Fruit fly (Drosophila melanogaster) S2 (cell line): ENCODE data around the gene CAH16.

Experiments used
- CG8478 ChIP-seq: fragments of >200 bp; optimal IDR thresholded peaks from 2 replicates; lab custom pipeline; 2018
- CTCF ChIP-seq, 2 experiments: fragments of >200 bp; optimal IDR thresholded peaks; 2 replicates each; lab custom pipeline; 2018

The CAH16 gene

DNA sequence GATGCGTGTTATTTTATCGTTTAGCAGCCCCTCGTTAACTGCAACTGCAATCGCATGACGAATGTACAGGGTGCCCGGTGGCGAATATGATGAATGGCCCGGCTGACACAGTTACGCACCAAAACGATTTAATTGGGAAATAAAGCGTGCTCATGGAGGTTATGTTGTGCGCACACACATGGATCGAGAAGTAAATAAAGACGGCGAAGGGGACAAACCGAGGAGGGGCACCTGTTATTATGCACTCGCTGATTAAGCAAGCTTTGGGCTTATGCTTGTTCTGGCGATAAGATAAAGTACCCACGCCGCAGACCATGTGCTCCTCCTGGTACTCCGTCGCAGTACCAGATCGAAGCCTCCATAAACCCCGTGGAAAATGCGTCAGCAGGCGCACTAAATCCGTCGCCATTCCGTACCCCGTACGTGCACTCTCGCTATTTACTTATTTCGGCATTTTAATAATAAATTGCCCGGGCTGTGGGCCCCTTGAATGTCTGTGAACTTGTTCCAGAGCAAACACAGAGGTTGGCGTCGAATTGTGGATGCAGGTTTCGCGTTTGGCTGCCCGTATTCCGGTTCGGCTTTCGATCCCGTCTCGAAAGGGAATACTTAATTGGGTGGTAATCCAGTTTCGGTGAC lies 34.9 kb upstream of the CAH16 start:
- no peak for TF ChIP-seq CTCF (optimal IDR thresholded peaks at IDR 0.05; lab: Kevin White, UChicago)
- TF ChIP-seq CG8478 (lab: Kevin White, UChicago): no peak

DNA sequence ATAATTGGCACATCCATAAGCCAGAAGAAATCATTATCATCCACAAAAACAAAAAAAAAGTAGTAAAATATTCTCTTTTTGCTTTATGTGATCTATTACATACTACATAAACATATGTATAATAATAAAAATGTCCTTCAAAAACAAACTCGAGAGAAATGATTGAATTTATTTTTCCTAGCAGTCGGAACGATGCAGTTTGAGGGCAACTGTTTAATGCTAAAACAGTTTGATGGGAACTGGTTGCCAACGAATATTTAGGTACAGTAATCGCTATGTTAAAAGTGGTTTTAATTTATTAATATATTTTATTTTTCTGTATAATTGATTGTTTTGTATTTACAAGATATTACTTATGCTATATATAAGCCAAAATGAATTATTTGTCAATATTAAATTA lies 28.9 kb upstream of the CAH16 start:
- TF ChIP-seq CG8478 (lab: Kevin White, UChicago) (no peak), CTCF (optimal IDR thresholded peaks at IDR 0.05; lab: Kevin White, UChicago) (peak in 1 of 2 experiments; percentile 9)

DNA sequence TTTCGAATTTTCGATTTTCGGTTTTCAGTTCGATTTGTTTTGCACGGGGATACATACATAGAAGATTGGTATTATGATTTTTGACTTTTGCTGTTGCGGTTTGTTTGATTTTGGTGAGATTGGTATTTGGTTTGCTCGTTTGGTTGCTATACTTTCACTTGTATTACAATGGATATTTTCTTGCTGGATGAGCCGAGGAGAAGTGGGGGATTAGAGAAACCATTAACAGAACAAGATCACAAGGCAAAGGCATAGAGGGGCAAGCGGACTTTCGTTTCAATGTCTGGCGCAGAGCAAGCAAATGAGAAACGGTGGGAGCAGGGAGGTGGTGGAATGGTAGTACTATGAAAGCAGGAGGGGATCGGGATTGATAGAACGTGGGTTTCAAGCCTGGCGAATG lies 27.8 kb upstream of the CAH16 start, which contains the start of gene CG15563:
CG15563 (minus strand) TSS at position 101 of the 400 bp plus-strand sequence.
- TF ChIP-seq CTCF (optimal IDR thresholded peaks at IDR 0.05; lab: Kevin White, UChicago) (no peak), CG8478 (lab: Kevin White, UChicago) (no peak)

dm6 chr3R:31235262-31235661 lies 24.8 kb upstream of the CAH16 start, which contains the start of gene CG15564:
TSS of gene CG15564 (minus strand) at chr3R:31235362.
- TF ChIP-seq CG8478 (lab: Kevin White, UChicago) (no peak), CTCF (optimal IDR thresholded peaks at IDR 0.05; lab: Kevin White, UChicago) (no peak)

DNA sequence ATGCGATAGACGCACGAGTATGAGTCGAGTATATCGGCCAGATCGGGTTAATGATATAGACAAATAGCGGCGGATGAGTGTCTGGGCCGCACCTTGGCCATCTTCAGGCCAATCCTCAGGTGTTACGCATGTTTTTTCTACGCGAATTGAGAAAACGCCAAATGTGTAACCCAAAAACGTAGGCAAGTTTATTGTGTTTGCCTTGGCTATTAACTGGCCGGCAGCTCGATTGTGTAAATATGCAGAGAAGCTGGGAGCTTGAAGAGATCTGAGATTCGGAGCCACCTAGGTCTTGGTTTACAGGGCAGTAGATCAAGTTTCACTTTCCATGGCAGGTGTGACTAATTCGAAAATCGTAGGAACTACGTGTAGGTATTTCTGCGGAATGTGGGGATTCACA lies 20.0 kb upstream of the CAH16 start:
- TF ChIP-seq CG8478 (lab: Kevin White, UChicago) (no peak), CTCF (optimal IDR thresholded peaks at IDR 0.05; lab: Kevin White, UChicago) (no peak)

DNA sequence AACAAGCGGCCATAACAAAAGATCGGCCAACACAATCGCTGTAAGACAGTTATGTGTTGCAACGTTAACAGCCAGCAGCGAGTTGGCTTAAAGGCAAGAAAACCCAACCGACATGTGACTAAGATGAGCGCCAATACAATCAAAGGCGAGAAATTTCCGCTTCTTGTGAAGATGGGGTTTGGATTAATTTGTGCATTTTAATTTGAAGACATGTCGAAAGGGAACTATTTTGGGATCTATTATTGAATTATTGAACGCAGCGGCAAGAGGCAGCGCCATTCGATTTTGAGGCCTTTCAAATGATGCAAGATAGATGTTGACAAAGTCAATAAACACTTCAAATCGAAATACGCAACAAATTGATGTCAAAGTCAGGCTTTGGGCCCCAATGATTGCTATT lies 18.9 kb upstream of the CAH16 start:
- TF ChIP-seq CG8478 (lab: Kevin White, UChicago) (no peak), CTCF (optimal IDR thresholded peaks at IDR 0.05; lab: Kevin White, UChicago) (no peak)

- TF ChIP-seq CTCF (optimal IDR thresholded peaks at IDR 0.05; lab: Kevin White, UChicago) (no peak), CG8478 (lab: Kevin White, UChicago) (no peak)
Measured at dm6 chr3R:31243079-31243668, 16.9 kb upstream of the CAH16 start.

dm6 chr3R:31245785-31246184 lies 14.3 kb upstream of the CAH16 start:
- no peak for TF ChIP-seq CG8478 (lab: Kevin White, UChicago)
- no peak for TF ChIP-seq CTCF (optimal IDR thresholded peaks at IDR 0.05; lab: Kevin White, UChicago)

DNA sequence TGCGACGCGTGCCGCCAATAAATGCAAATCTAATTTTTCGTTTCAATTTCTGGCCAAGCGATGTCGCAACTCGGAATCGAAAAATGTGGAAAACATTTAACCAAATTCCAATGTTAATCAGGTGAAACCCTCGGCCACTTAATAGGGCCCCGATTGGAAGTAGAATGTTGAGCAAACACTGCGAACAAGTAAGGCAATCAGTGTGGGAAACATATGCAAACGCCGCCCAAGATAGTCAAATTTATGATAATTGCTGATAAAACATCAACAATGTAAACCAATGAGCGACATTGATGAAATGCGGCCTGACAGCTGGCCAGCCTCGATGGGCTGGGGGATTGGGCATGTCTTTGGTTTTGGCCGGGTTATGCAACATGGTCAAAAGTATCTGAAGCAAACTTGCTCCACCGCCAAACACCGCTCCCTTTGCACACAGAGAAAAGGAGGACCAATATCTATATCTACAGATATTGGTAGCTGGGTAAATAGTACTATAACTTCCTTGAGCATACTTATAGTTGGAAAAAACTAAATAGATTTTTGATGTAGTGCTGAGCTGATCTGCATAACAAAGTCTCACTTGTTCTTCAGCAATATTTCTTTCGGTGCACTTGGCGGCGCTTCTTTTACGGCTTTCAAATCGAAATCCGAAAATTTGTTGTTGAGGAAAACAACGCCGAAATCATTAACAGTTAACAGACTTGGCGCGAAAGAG lies 12.6 kb upstream of the CAH16 start:
- no peak for TF ChIP-seq CTCF (optimal IDR thresholded peaks at IDR 0.05; lab: Kevin White, UChicago)
- no peak for TF ChIP-seq CG8478 (lab: Kevin White, UChicago)

DNA sequence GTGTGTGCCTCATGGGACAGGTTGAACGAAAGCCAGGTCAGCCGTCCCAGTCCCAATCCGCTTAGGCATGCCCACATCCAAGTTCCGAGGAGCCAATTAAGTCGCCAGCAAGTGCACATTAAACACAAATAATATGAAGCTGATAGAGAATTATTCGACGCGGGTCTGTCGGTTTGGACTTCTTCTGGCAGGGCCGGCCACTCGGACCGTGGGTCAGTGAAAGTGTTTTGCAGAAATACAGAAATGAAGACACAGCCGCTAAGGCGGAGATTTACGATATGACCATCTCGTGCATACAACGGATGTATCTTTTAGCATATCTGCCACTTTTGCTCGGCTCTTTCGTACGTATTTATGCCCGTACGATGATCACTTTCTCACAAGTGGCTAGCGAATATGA lies 11.8 kb upstream of the CAH16 start:
- TF ChIP-seq CG8478 (lab: Kevin White, UChicago) (no peak), CTCF (optimal IDR thresholded peaks at IDR 0.05; lab: Kevin White, UChicago) (no peak)

DNA sequence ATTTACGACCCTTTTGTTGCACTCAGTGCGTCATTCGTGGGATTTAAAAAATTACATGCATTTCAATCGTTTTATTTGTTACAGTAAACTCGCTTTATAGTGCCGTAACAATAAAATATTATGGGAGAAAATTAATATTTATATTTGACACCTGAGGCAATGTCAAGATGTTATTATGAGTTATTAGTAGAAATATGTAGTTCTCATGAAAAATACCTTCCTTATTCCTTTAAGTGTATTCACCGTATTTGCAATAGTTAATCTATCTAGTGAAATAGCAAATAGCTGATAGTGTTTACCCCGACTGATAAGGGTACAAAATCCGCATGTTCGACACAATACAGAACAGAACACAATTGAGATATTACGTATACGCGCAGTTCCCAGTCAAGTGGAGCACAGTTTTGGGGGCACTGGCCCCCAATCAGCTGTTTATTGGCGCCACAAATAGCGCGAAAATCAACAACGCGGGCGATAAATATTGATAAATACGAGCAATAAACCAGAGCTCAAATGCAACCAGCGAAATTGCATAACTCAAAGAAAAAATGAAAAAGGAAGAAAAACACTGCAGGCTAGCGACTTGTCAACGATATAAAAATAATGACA lies 9.5 kb upstream of the CAH16 start:
- no peak for TF ChIP-seq CG8478 (lab: Kevin White, UChicago)
- no peak for TF ChIP-seq CTCF (optimal IDR thresholded peaks at IDR 0.05; lab: Kevin White, UChicago)

- TF ChIP-seq CG8478 (lab: Kevin White, UChicago) (no peak), CTCF (optimal IDR thresholded peaks at IDR 0.05; lab: Kevin White, UChicago) (no peak)
Measured at dm6 chr3R:31251130-31251770, 8.8 kb upstream of the CAH16 start.

- TF ChIP-seq CTCF (optimal IDR thresholded peaks at IDR 0.05; lab: Kevin White, UChicago) (peak in 1 of 2 experiments; percentile 0), CG8478 (lab: Kevin White, UChicago) (no peak)
Measured at dm6 chr3R:31252093-31252962, 7.7 kb upstream of the CAH16 start, which contains the start of the genes qless and mRpL32. TSS of gene qless (minus strand) at chr3R:31252608. TSS of gene mRpL32 (plus strand) at chr3R:31252872.
